Worm (Caenorhabditis elegans): ENCODE data around the gene F43H9.3.

The F43H9.3 gene

DNA sequence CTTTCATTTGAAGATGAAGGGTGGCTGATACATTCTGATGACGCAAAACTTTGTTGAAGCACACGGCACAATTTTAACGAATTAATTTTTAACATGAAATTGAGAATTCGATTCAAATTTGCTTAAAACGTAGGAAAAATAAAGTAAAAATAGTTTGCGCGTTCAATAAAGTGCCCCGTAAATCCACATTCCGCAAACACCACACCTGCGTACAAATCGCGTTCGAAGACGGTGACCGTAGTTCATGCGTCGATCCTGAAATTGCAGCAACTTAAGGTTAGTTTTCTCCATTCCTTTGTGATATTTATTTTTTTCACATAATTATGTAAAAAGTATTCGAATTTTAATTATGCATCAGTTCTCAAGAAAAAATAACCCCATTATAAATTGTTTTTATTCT is at the start of gene F43H9.3:
TSS of gene F43H9.3 (minus strand) at position 189 of the 400 bp plus-strand sequence.
- TF ChIP-seq F49E8.2 (tag; optimal IDR thresholded peaks at IDR 0.05; ENCODE audit: insufficient read depth) (no peak), F55B11.4 (tag; optimal IDR thresholded peaks at IDR 0.05; ENCODE audit: borderline replicate concordance, insufficient read depth) (no peak), lsl-1 (GFP tag; optimal IDR thresholded peaks at IDR 0.05) (peak; percentile 27), B0336.3 (GFP tag; IDR thresholded peaks at IDR 0.05) (no peak)

DNA sequence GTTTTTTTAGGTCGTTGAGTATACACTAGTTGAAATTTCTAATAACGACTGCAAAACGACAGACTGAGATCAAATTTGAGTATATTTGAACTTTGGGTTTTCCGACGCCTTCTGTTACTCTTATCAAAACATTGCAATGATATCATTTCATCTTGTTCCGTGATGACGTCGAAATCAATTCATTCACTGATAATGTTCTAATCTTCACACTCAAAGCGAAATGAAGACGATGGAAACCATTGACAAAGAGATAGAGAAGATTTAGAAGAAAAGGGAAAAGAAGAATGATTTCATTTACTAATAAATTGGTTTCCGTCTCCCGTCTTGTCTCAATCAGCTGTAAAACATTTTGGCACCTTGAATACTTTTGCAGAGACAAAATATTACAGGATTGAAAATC is 48.4 kb upstream of the F43H9.3 start:
- TF ChIP-seq somi-1 (GFP tag; optimal IDR thresholded peaks at IDR 0.05): peak; percentile 15
- TF ChIP-seq attf-6 (GFP tag; IDR thresholded peaks at IDR 0.05): no peak
- TF ChIP-seq cebp-2 (GFP tag; IDR thresholded peaks at IDR 0.05): no peak
- no peak for TF ChIP-seq ztf-22 (GFP tag; optimal IDR thresholded peaks at IDR 0.05)
- TF ChIP-seq snpc-3.4 (tag; optimal IDR thresholded peaks at IDR 0.05): no peak

- TF ChIP-seq him-1 (tag; optimal IDR thresholded peaks at IDR 0.05): no peak
- TF ChIP-seq xnd-1 (tag; optimal IDR thresholded peaks at IDR 0.05): no peak
- TF ChIP-seq ceh-91 (GFP tag; IDR thresholded peaks at IDR 0.05): no peak
- TF ChIP-seq ZK185.1 (tag; optimal IDR thresholded peaks at IDR 0.05; ENCODE audit: poor library complexity, severe bottlenecking): no peak
- no peak for TF ChIP-seq attf-3 (GFP tag; conservative IDR thresholded peaks at IDR 0.05)
- no peak for TF ChIP-seq ama-1 (optimal IDR thresholded peaks at IDR 0.05)
- no peak for TF ChIP-seq ama-1 (GFP tag; optimal IDR thresholded peaks at IDR 0.05)
- TF ChIP-seq madf-6 (GFP tag; IDR thresholded peaks at IDR 0.05): no peak
- no peak for TF ChIP-seq ceh-100 (GFP tag; IDR thresholded peaks at IDR 0.05)
- no peak for TF ChIP-seq unc-130 (GFP tag; optimal IDR thresholded peaks at IDR 0.05)
- TF ChIP-seq hmg-1.2 (GFP tag; IDR thresholded peaks at IDR 0.05): no peak
- no peak for TF ChIP-seq hrde-1 (tag; optimal IDR thresholded peaks at IDR 0.05; ENCODE audit: borderline replicate concordance)
- no peak for TF ChIP-seq lin-40 (tag; optimal IDR thresholded peaks at IDR 0.05)
- TF ChIP-seq fkh-3 (tag; optimal IDR thresholded peaks at IDR 0.05): no peak
- TF ChIP-seq aptf-2 (GFP tag; conservative IDR thresholded peaks at IDR 0.05): no peak
- no peak for TF ChIP-seq madf-8 (GFP tag; conservative IDR thresholded peaks at IDR 0.05)
- no peak for TF ChIP-seq gei-17 (GFP tag; optimal IDR thresholded peaks at IDR 0.05)
- no peak for TF ChIP-seq ztf-22 (GFP tag; optimal IDR thresholded peaks at IDR 0.05)
- no peak for TF ChIP-seq atf-7 (tag; optimal IDR thresholded peaks at IDR 0.05)
- no peak for TF ChIP-seq egrh-3 (GFP tag; IDR thresholded peaks at IDR 0.05)
Observed at ce11 chrV:8072047-8072446, 47.3 kb upstream of the F43H9.3 start, which contains the start of gene str-144. Gene str-144 (minus strand): TSS chrV:8072147.

ce11 chrV:8069637-8070036 is 44.9 kb upstream of the F43H9.3 start, which contains the start of gene str-143:
Gene str-143 (minus strand): TSS chrV:8069737.
- TF ChIP-seq hrde-1 (tag; optimal IDR thresholded peaks at IDR 0.05; ENCODE audit: borderline replicate concordance) (no peak), efl-1 (GFP tag; optimal IDR thresholded peaks at IDR 0.05) (no peak), lin-54 (GFP tag; optimal IDR thresholded peaks at IDR 0.05) (no peak), madf-3 (GFP tag; IDR thresholded peaks at IDR 0.05) (no peak), mcd-1 (GFP tag; IDR thresholded peaks at IDR 0.05) (no peak), hsf-1 (GFP tag; IDR thresholded peaks at IDR 0.05) (no peak), lsl-1 (GFP tag; optimal IDR thresholded peaks at IDR 0.05) (no peak), egl-44 (GFP tag; IDR thresholded peaks at IDR 0.05) (no peak), hlh-26 (GFP tag; conservative IDR thresholded peaks at IDR 0.05) (no peak), nfya-2 (GFP tag; IDR thresholded peaks at IDR 0.05) (no peak), dox-1 (GFP tag; IDR thresholded peaks at IDR 0.05) (no peak)

Data from whole organism, young adult.